Worm (Caenorhabditis elegans): ENCODE data around the gene Y67A10A.7.
A peak's percentile ranks its signal among the peaks of the same experiment; 100 is the strongest.

The Y67A10A.7 gene

ce11 chrIV:14413386-14413785, 39.5 kb downstream of the Y67A10A.7 start (continued):
- peak in 1 of 2 experiments; percentile 58 for TF ChIP-seq mdl-1 (tag; optimal IDR thresholded peaks at IDR 0.05)
- no peak for TF ChIP-seq Y5F2A.4 (GFP tag; optimal IDR thresholded peaks at IDR 0.05)
- TF ChIP-seq aly-2 (tag; optimal IDR thresholded peaks at IDR 0.05), result no peak
- no peak for TF ChIP-seq unc-130 (GFP tag; optimal IDR thresholded peaks at IDR 0.05)
- no peak for TF ChIP-seq mxl-2 (GFP tag; conservative IDR thresholded peaks at IDR 0.05)
- TF ChIP-seq lim-7 (GFP tag; IDR thresholded peaks at IDR 0.05), result no peak
- no peak for TF ChIP-seq fkh-10 (GFP tag; optimal IDR thresholded peaks at IDR 0.05)
- TF ChIP-seq lin-38 (GFP tag; IDR thresholded peaks at IDR 0.05), result no peak
- TF ChIP-seq T20F7.1 (GFP tag; optimal IDR thresholded peaks at IDR 0.05), result no peak

- TF ChIP-seq lin-15B (tag; optimal IDR thresholded peaks at IDR 0.05), result no peak
- TF ChIP-seq aly-2 (tag; optimal IDR thresholded peaks at IDR 0.05), result no peak
- TF ChIP-seq ztf-11 (tag; optimal IDR thresholded peaks at IDR 0.05), result no peak
- no peak for TF ChIP-seq unc-39 (tag; optimal IDR thresholded peaks at IDR 0.05)
- no peak for TF ChIP-seq skn-1 (tag; optimal IDR thresholded peaks at IDR 0.05)
- TF ChIP-seq nhr-48 (tag; optimal IDR thresholded peaks at IDR 0.05), result peak; percentile 65
- no peak for TF ChIP-seq ces-1 (GFP tag; optimal IDR thresholded peaks at IDR 0.05)
- no peak for TF ChIP-seq ceh-32 (tag; optimal IDR thresholded peaks at IDR 0.05; ENCODE audit: poor library complexity)
- TF ChIP-seq ceh-44 (GFP tag; IDR thresholded peaks at IDR 0.05), result no peak
- TF ChIP-seq nhr-41 (GFP tag; IDR thresholded peaks at IDR 0.05), result no peak
- TF ChIP-seq mdl-1 (tag; optimal IDR thresholded peaks at IDR 0.05), result peak in 1 of 2 experiments; percentile 68
- no peak for TF ChIP-seq snpc-4 (tag; optimal IDR thresholded peaks at IDR 0.05)
- TF ChIP-seq nhr-102 (tag; optimal IDR thresholded peaks at IDR 0.05), result peak; percentile 70
- no peak for TF ChIP-seq arid-1 (GFP tag; conservative IDR thresholded peaks at IDR 0.05)
- peak; percentile 75 for TF ChIP-seq cey-2 (tag; optimal IDR thresholded peaks at IDR 0.05; ENCODE audit: borderline replicate concordance, insufficient read depth)
- peak; percentile 2 for TF ChIP-seq nhr-6 (tag; optimal IDR thresholded peaks at IDR 0.05)
- TF ChIP-seq F44E2.7 (GFP tag; IDR thresholded peaks at IDR 0.05), result no peak
- TF ChIP-seq lim-7 (GFP tag; IDR thresholded peaks at IDR 0.05), result no peak
- TF ChIP-seq ctbp-1 (GFP tag; IDR thresholded peaks at IDR 0.05), result no peak
- peak; percentile 99 for TF ChIP-seq pqm-1 (tag; optimal IDR thresholded peaks at IDR 0.05)
- TF ChIP-seq tra-1 (GFP tag; IDR thresholded peaks at IDR 0.05), result peak; percentile 89
- TF ChIP-seq attf-4 (tag; optimal IDR thresholded peaks at IDR 0.05), result no peak
- TF ChIP-seq T26A8.4 (GFP tag; IDR thresholded peaks at IDR 0.05), result no peak
- TF ChIP-seq spr-1 (tag; optimal IDR thresholded peaks at IDR 0.05), result no peak
- peak; percentile 65 for TF ChIP-seq hlh-30 (tag; optimal IDR thresholded peaks at IDR 0.05; ENCODE audit: insufficient read depth)
- TF ChIP-seq mep-1 (tag; optimal IDR thresholded peaks at IDR 0.05), result no peak
- TF ChIP-seq dve-1 (tag; optimal IDR thresholded peaks at IDR 0.05; ENCODE audit: insufficient read depth), result peak; percentile 98
- no peak for TF ChIP-seq lin-13 (GFP tag; optimal IDR thresholded peaks at IDR 0.05)
- TF ChIP-seq pha-4 (GFP tag; IDR thresholded peaks at IDR 0.05), result peak; percentile 67; the same call in 1 of the 2 replicates
- TF ChIP-seq pha-4 (tag; optimal IDR thresholded peaks at IDR 0.05), result no peak
- peak; percentile 88 for TF ChIP-seq lin-1 (GFP tag; IDR thresholded peaks at IDR 0.05)
- TF ChIP-seq ztf-7 (tag; optimal IDR thresholded peaks at IDR 0.05), result peak; percentile 69
- TF ChIP-seq fos-1 (tag; optimal IDR thresholded peaks at IDR 0.05), result peak; percentile 7
- TF ChIP-seq php-3 (GFP tag; IDR thresholded peaks at IDR 0.05), result no peak; the same call in 1 of the 2 replicates
- no peak for TF ChIP-seq nhr-76 (tag; optimal IDR thresholded peaks at IDR 0.05)
- peak in 1 of 2 experiments; percentile 46 for TF ChIP-seq daf-16 (GFP tag; optimal IDR thresholded peaks at IDR 0.05)
- peak; percentile 93 for TF ChIP-seq daf-16 (tag; optimal IDR thresholded peaks at IDR 0.05)
- TF ChIP-seq dmd-9 (GFP tag; IDR thresholded peaks at IDR 0.05), result no peak
- peak; percentile 99 for TF ChIP-seq dmd-6 (GFP tag; IDR thresholded peaks at IDR 0.05)
- TF ChIP-seq nhr-28 (tag; optimal IDR thresholded peaks at IDR 0.05), result peak; percentile 87
- TF ChIP-seq gei-8 (GFP tag; optimal IDR thresholded peaks at IDR 0.05), result no peak
- peak; percentile 68 for TF ChIP-seq nhr-77 (tag; optimal IDR thresholded peaks at IDR 0.05)
- TF ChIP-seq lir-3 (tag; optimal IDR thresholded peaks at IDR 0.05), result no peak
- TF ChIP-seq lsy-2 (tag; optimal IDR thresholded peaks at IDR 0.05), result no peak
- no peak for TF ChIP-seq snpc-1.2 (GFP tag; IDR thresholded peaks at IDR 0.05)
Observed at ce11 chrIV:14414200-14414599, 40.3 kb downstream of the Y67A10A.7 start.

Data from whole organism, L4 larva.